Worm (Caenorhabditis elegans) whole organism, young adult: ENCODE results near the gene Y38C1AA.12.

Experiments
- B0261.1 ChIP-seq: sonication (generic microtip); optimal IDR thresholded peaks from 2 replicates; lab custom pipeline; 2016; ENCODE audit warnings: mild to moderate bottlenecking, missing genetic modification characterization, moderate library complexity, missing compliant biosample characterization
- D2030.7 ChIP-seq: fragments of 200-800 bp; sonication (Bioruptor generic); IDR thresholded peaks from 2 replicates; pipeline ENCODE4 v1.3.6; 2022; ENCODE audit warnings: missing genetic modification reagents, missing genetic modification characterization, missing compliant biosample characterization
- F57C9.4 ChIP-seq: sonication (generic microtip); optimal IDR thresholded peaks from 2 replicates; lab custom pipeline; 2017; ENCODE audit warnings: mild to moderate bottlenecking, missing genetic modification characterization, missing compliant biosample characterization
- K12H6.12 ChIP-seq: fragments of 200-800 bp; sonication (Bioruptor generic); optimal IDR thresholded peaks from 2 replicates; lab custom pipeline; 2018; ENCODE audit warnings: mild to moderate bottlenecking, missing genetic modification characterization, missing compliant biosample characterization
- T26A5.8 ChIP-seq: sonication (generic microtip); optimal IDR thresholded peaks from 2 replicates; lab custom pipeline; 2016; ENCODE audit warnings: missing genetic modification characterization, missing compliant biosample characterization
- Y53G8AR.9 ChIP-seq: fragments of 200-800 bp; sonication (Bioruptor generic); conservative IDR thresholded peaks from 2 replicates; pipeline ENCODE4 v1.3.6; 2022; ENCODE audit warnings: missing genetic modification reagents, missing genetic modification characterization, missing compliant biosample characterization
- Y56A3A.18 ChIP-seq: fragments of 200-800 bp; sonication (Bioruptor generic); IDR thresholded peaks from 2 replicates; pipeline ENCODE4 v1.3.6; 2022; ENCODE audit warnings: missing genetic modification reagents, missing genetic modification characterization, missing compliant biosample characterization
- Y67H2A.10 ChIP-seq: fragments of 200-800 bp; sonication (Bioruptor generic); conservative IDR thresholded peaks from 2 replicates; pipeline ENCODE4 v1.3.6; 2022; ENCODE audit warnings: missing genetic modification reagents, missing genetic modification characterization, missing compliant biosample characterization
- Y79H2A.3 ChIP-seq: fragments of 200-800 bp; sonication (Bioruptor generic); conservative IDR thresholded peaks from 2 replicates; pipeline ENCODE4 v1.3.6; 2022; ENCODE audit warnings: missing genetic modification reagents, missing genetic modification characterization, missing compliant biosample characterization
- attf-5 ChIP-seq: fragments of 200-800 bp; sonication (Bioruptor generic); optimal IDR thresholded peaks from 2 replicates; lab custom pipeline; 2018; ENCODE audit warnings: mild to moderate bottlenecking, missing genetic modification characterization, missing compliant biosample characterization
- bed-1 ChIP-seq: fragments of 200-800 bp; sonication (Bioruptor generic); IDR thresholded peaks from 2 replicates; pipeline ENCODE4 v1.3.6; 2022; ENCODE audit warnings: missing genetic modification reagents, missing genetic modification characterization, missing compliant biosample characterization
- ceh-27 ChIP-seq: fragments of 200-800 bp; sonication (Bioruptor generic); optimal IDR thresholded peaks from 2 replicates; lab custom pipeline; 2018; ENCODE audit warnings: mild to moderate bottlenecking, missing genetic modification characterization, moderate library complexity, missing compliant biosample characterization
- efl-1 ChIP-seq: fragments of 150-350 bp; optimal IDR thresholded peaks from 2 replicates; lab custom pipeline; 2014; ENCODE audit warnings: missing biosample characterization, missing genetic modification reagents, missing genetic modification characterization
- egrh-3 ChIP-seq: fragments of 200-800 bp; sonication (Bioruptor generic); IDR thresholded peaks from 2 replicates; pipeline ENCODE4 v1.3.6; 2022; ENCODE audit warnings: missing genetic modification reagents, missing genetic modification characterization, missing compliant biosample characterization
- ets-4 ChIP-seq: fragments of 200-800 bp; sonication (Bioruptor generic); optimal IDR thresholded peaks from 2 replicates; lab custom pipeline; 2018; ENCODE audit warnings: mild to moderate bottlenecking, missing genetic modification characterization, missing compliant biosample characterization
- hlh-12 ChIP-seq: sonication (generic microtip); optimal IDR thresholded peaks from 2 replicates; lab custom pipeline; 2016; ENCODE audit warnings: missing genetic modification characterization, missing compliant biosample characterization
- hmg-20 ChIP-seq: fragments of 200-800 bp; sonication (Bioruptor generic); IDR thresholded peaks from 2 replicates; pipeline ENCODE4 v1.3.6; 2022; ENCODE audit warnings: missing genetic modification reagents, missing genetic modification characterization, missing compliant biosample characterization
- hsf-1 ChIP-seq: fragments of 200-800 bp; sonication (Bioruptor generic); IDR thresholded peaks from 2 replicates; pipeline ENCODE4 v1.3.6; 2022; ENCODE audit warnings: missing genetic modification reagents, missing genetic modification characterization, missing compliant biosample characterization
- let-607 ChIP-seq, 2 experiments: fragments of 200-800 bp in 1 of 2; sonication (Bioruptor generic) in 1 of 2; sonication (generic microtip) in 1 of 2; optimal IDR thresholded peaks; 2 replicates each; lab custom pipeline; 2016 to 2018; ENCODE audit warnings: mild to moderate bottlenecking in 2 of 2, missing compliant biosample characterization in 2 of 2, missing genetic modification characterization in 2 of 2, moderate library complexity in 2 of 2, missing genotype in 1 of 2
- lin-40 ChIP-seq: sonication (generic microtip); optimal IDR thresholded peaks from 2 replicates; lab custom pipeline; 2016; ENCODE audit warnings: missing genetic modification characterization, mild to moderate bottlenecking, missing compliant biosample characterization, missing genotype, missing genetic modification reagents
- lin-54 ChIP-seq: fragments of 200-800 bp; sonication (Bioruptor generic); optimal IDR thresholded peaks from 2 replicates; lab custom pipeline; 2018; ENCODE audit warnings: mild to moderate bottlenecking, missing genetic modification characterization, missing compliant biosample characterization
- lir-1 ChIP-seq: fragments of 200-800 bp; sonication (Bioruptor generic); conservative IDR thresholded peaks from 2 replicates; pipeline ENCODE4 v1.3.6; 2022; ENCODE audit warnings: missing genetic modification reagents, missing genetic modification characterization, missing compliant biosample characterization
- lsy-27 ChIP-seq: sonication (generic microtip); optimal IDR thresholded peaks from 2 replicates; lab custom pipeline; 2017; ENCODE audit warnings: missing genetic modification characterization, mild to moderate bottlenecking, missing compliant biosample characterization, antibody characterized with exemption, missing genotype, borderline replicate concordance; ENCODE audit not compliant: insufficient read depth
- madf-10 ChIP-seq: sonication (generic microtip); optimal IDR thresholded peaks from 2 replicates; lab custom pipeline; 2016; ENCODE audit warnings: mild to moderate bottlenecking, missing genetic modification characterization, missing compliant biosample characterization
- madf-8 ChIP-seq: fragments of 200-800 bp; sonication (Bioruptor generic); conservative IDR thresholded peaks from 2 replicates; pipeline ENCODE4 v1.3.6; 2022; ENCODE audit warnings: missing genetic modification reagents, missing genetic modification characterization, missing compliant biosample characterization
- mcd-1 ChIP-seq: fragments of 200-800 bp; sonication (Bioruptor generic); IDR thresholded peaks from 2 replicates; pipeline ENCODE4 v1.3.6; 2022; ENCODE audit warnings: missing genetic modification reagents, missing genetic modification characterization, missing compliant biosample characterization
- nfya-2 ChIP-seq: fragments of 200-800 bp; sonication (Bioruptor generic); IDR thresholded peaks from 2 replicates; pipeline ENCODE4 v1.3.6; 2022; ENCODE audit warnings: missing genetic modification reagents, missing genetic modification characterization, missing compliant biosample characterization
- pha-4 ChIP-seq: fragments of 150-350 bp; sonication (generic microtip); optimal IDR thresholded peaks from 2 replicates; lab custom pipeline; 2014; ENCODE audit warnings: missing biosample characterization, missing genetic modification reagents, missing genetic modification characterization
- sdz-38 ChIP-seq: sonication (generic microtip); optimal IDR thresholded peaks from 2 replicates; lab custom pipeline; 2016; ENCODE audit warnings: missing genotype, missing genetic modification characterization, missing compliant biosample characterization
- sea-2 ChIP-seq: fragments of 200-800 bp; sonication (Bioruptor generic); IDR thresholded peaks from 2 replicates; pipeline ENCODE4 v1.3.6; 2022; ENCODE audit warnings: missing genetic modification characterization, missing compliant biosample characterization
- snpc-1.3 ChIP-seq: sonication (generic microtip); optimal IDR thresholded peaks from 2 replicates; lab custom pipeline; 2017; ENCODE audit warnings: missing genetic modification characterization, mild to moderate bottlenecking, missing compliant biosample characterization, antibody characterized with exemption, moderate library complexity, missing genotype, missing genetic modification reagents; ENCODE audit not compliant: insufficient read depth
- unc-130 ChIP-seq: sonication (generic microtip); optimal IDR thresholded peaks from 2 replicates; lab custom pipeline; 2016; ENCODE audit warnings: missing genetic modification reagents, missing genetic modification characterization, missing compliant biosample characterization
- zfh-2 ChIP-seq: fragments of 200-800 bp; sonication (Bioruptor generic); conservative IDR thresholded peaks from 2 replicates; pipeline ENCODE4 v1.3.6; 2022; ENCODE audit warnings: missing genetic modification reagents, missing genetic modification characterization, missing compliant biosample characterization
- ztf-25 ChIP-seq: fragments of 200-800 bp; sonication (Bioruptor generic); IDR thresholded peaks from 2 replicates; pipeline ENCODE4 v1.3.6; 2022; ENCODE audit warnings: missing genetic modification reagents, missing genetic modification characterization, missing compliant biosample characterization
- ztf-26 ChIP-seq: sonication (generic microtip); optimal IDR thresholded peaks from 2 replicates; lab custom pipeline; 2017; ENCODE audit warnings: missing genetic modification characterization, missing compliant biosample characterization
- ztf-28 ChIP-seq: fragments of 200-800 bp; sonication (Bioruptor generic); IDR thresholded peaks from 2 replicates; pipeline ENCODE4 v1.3.6; 2022; ENCODE audit warnings: missing genetic modification reagents, missing genetic modification characterization, missing compliant biosample characterization

Gene Y38C1AA.12

ce11 chrIV:171036-171435 is 21.0 kb upstream of the Y38C1AA.12 start:
- TF ChIP-seq lin-54 (GFP tag; lab: Kevin White, UChicago) (no peak), F57C9.4 (tag; lab: Kevin White, UChicago) (no peak), zfh-2 (GFP tag; lab: Robert Waterston, UW) (0 out of 2 replicates have a peak, but pooled peaks have one; percentile 14), madf-10 (no peak), Y56A3A.18 (no peak), pha-4 (tag; lab: Kevin White, UChicago) (no peak), efl-1 (peak; percentile 39)

ce11 chrIV:172990-173389 is 19.1 kb upstream of the Y38C1AA.12 start:
- no peak for TF ChIP-seq Y67H2A.10 (GFP tag; lab: Robert Waterston, UW)
- TF ChIP-seq Y79H2A.3 (GFP tag; lab: Robert Waterston, UW): no peak
- no peak for TF ChIP-seq Y53G8AR.9 (GFP tag; lab: Robert Waterston, UW)
- no peak for TF ChIP-seq hlh-12 (tag; lab: Kevin White, UChicago)
- TF ChIP-seq bed-1 (GFP tag; lab: Robert Waterston, UW): no peak
- TF ChIP-seq hsf-1 (GFP tag; lab: Robert Waterston, UW): no peak
- TF ChIP-seq lin-40: no peak
- TF ChIP-seq mcd-1 (GFP tag; lab: Robert Waterston, UW): no peak
- TF ChIP-seq nfya-2 (GFP tag; lab: Robert Waterston, UW): no peak
- TF ChIP-seq, all 124 proteins: peak for 0

ce11 chrIV:174115-174514 is 17.9 kb upstream of the Y38C1AA.12 start:
- TF ChIP-seq egrh-3 (GFP tag; lab: Robert Waterston, UW) (no peak), pha-4 (tag; lab: Kevin White, UChicago) (no peak), snpc-1.3 (no peak), ztf-26 (no peak)

ce11 chrIV:175698-176097 is 16.4 kb upstream of the Y38C1AA.12 start:
- TF ChIP-seq lsy-27 (no peak), ceh-27 (GFP tag; lab: Kevin White, UChicago) (peak; percentile 34), zfh-2 (GFP tag; lab: Robert Waterston, UW) (peak; percentile 75), egrh-3 (GFP tag; lab: Robert Waterston, UW) (peak; percentile 78; the same call in 1 of the 2 replicates), unc-130 (GFP tag; lab: Kevin White, UChicago) (no peak)

- no peak for TF ChIP-seq madf-8 (GFP tag; lab: Robert Waterston, UW)
- no peak for TF ChIP-seq lin-54 (GFP tag; lab: Kevin White, UChicago)
- no peak for TF ChIP-seq sea-2 (GFP tag; lab: Robert Waterston, UW)
- TF ChIP-seq lir-1 (GFP tag; lab: Robert Waterston, UW): no peak
- no peak for TF ChIP-seq ztf-25 (GFP tag; lab: Robert Waterston, UW)
- no peak for TF ChIP-seq let-607 (tag; optimal IDR thresholded peaks at IDR 0.05; lab: Kevin White, UChicago)
- no peak for TF ChIP-seq ets-4 (GFP tag; lab: Kevin White, UChicago)
- no peak for TF ChIP-seq D2030.7 (GFP tag; lab: Robert Waterston, UW)
- no peak for TF ChIP-seq T26A5.8 (tag; lab: Kevin White, UChicago)
- TF ChIP-seq sdz-38 (tag; lab: Kevin White, UChicago): no peak
- no peak for TF ChIP-seq ztf-28 (GFP tag; lab: Robert Waterston, UW)
- no peak for TF ChIP-seq hmg-20
- TF ChIP-seq K12H6.12 (tag; lab: Kevin White, UChicago): no peak
- no peak for TF ChIP-seq B0261.1 (tag; lab: Kevin White, UChicago)
- no peak for TF ChIP-seq attf-5 (GFP tag; lab: Kevin White, UChicago)
- no peak for TF ChIP-seq nfya-2 (GFP tag; lab: Robert Waterston, UW)
These were observed 14.6 kb upstream of the Y38C1AA.12 start for ce11 chrIV:177487-177886.
